Worm (Caenorhabditis elegans) whole organism, L4 larva: ENCODE measurements around the gene srsx-5.

Source experiments
- F44E2.7 ChIP-seq: fragments of 200-800 bp; sonication (Bioruptor generic); IDR thresholded peaks from 2 replicates; pipeline ENCODE4 v2.1.2; 2022; ENCODE audit warnings: missing genetic modification characterization, missing compliant biosample characterization
- T26A8.4 ChIP-seq: fragments of 200-800 bp; sonication (Bioruptor generic); IDR thresholded peaks from 2 replicates; pipeline ENCODE4 v1.3.6; 2022; ENCODE audit warnings: missing genetic modification characterization, missing compliant biosample characterization
- Y48G9A.11 ChIP-seq: fragments of 200-800 bp; sonication (Bioruptor generic); IDR thresholded peaks from 2 replicates; pipeline ENCODE4 v1.3.6; 2022; ENCODE audit warnings: missing genetic modification reagents, missing genetic modification characterization, missing compliant biosample characterization
- Y75B8A.6 ChIP-seq: fragments of 200-800 bp; sonication (Bioruptor generic); IDR thresholded peaks from 2 replicates; pipeline ENCODE4 v1.3.6; 2022; ENCODE audit warnings: missing genetic modification reagents, missing genetic modification characterization, missing compliant biosample characterization
- aha-1 ChIP-seq: fragments of 150-350 bp; peaks from one replicate; lab custom pipeline; 2014; ENCODE audit warnings: missing biosample characterization, missing genetic modification characterization
- ama-1 ChIP-seq: fragments of 150-350 bp; optimal IDR thresholded peaks from 2 replicates; lab custom pipeline; 2014; ENCODE audit warnings: inconsistent platforms, mixed read lengths
- ceh-20 ChIP-seq: fragments of 200-800 bp; sonication (Bioruptor generic); IDR thresholded peaks from 2 replicates; pipeline ENCODE4 v1.3.6; 2022; ENCODE audit warnings: missing genetic modification reagents, missing genetic modification characterization, missing compliant biosample characterization
- ceh-28 ChIP-seq: fragments of 150-350 bp; optimal IDR thresholded peaks from 2 replicates; lab custom pipeline; 2014; ENCODE audit warnings: missing biosample characterization, missing genetic modification reagents, missing genetic modification characterization
- ceh-32 ChIP-seq: sonication (generic microtip); optimal IDR thresholded peaks from 2 replicates; lab custom pipeline; 2016; ENCODE audit warnings: mild to moderate bottlenecking, missing genetic modification characterization, missing compliant biosample characterization; ENCODE audit not compliant: poor library complexity
- daf-16 ChIP-seq, 3 experiments: sonication (generic microtip); optimal IDR thresholded peaks; 2 replicates each; lab custom pipeline; 2016 to 2017; ENCODE audit warnings: missing genetic modification characterization in 3 of 3, missing genetic modification reagents in 3 of 3, mild to moderate bottlenecking in 2 of 3, missing compliant biosample characterization in 2 of 3, missing biosample characterization in 1 of 3, moderate library complexity in 1 of 3
- dmd-6 ChIP-seq: fragments of 200-800 bp; sonication (Bioruptor generic); IDR thresholded peaks from 2 replicates; pipeline ENCODE4 v1.3.6; 2022; ENCODE audit warnings: missing genetic modification reagents, missing genetic modification characterization, missing compliant biosample characterization
- dmd-9 ChIP-seq: fragments of 200-800 bp; sonication (Bioruptor generic); IDR thresholded peaks from 2 replicates; pipeline ENCODE4 v1.3.6; 2022; ENCODE audit warnings: missing genetic modification reagents, missing genetic modification characterization, missing compliant biosample characterization
- dve-1 ChIP-seq: sonication (generic microtip); optimal IDR thresholded peaks from 2 replicates; lab custom pipeline; 2017; ENCODE audit warnings: antibody characterized with exemption, mild to moderate bottlenecking, missing genetic modification characterization, missing compliant biosample characterization; ENCODE audit not compliant: insufficient read depth
- hif-1 ChIP-seq, 2 experiments: sonication (generic microtip); optimal IDR thresholded peaks; 2 replicates each; lab custom pipeline; 2016 to 2017; ENCODE audit warnings: missing compliant biosample characterization in 2 of 2, missing genetic modification characterization in 2 of 2, missing genetic modification reagents in 2 of 2, missing genotype in 2 of 2, mild to moderate bottlenecking in 1 of 2
- hlh-11 ChIP-seq: fragments of 200-800 bp; sonication (Bioruptor generic); optimal IDR thresholded peaks from 2 replicates; lab custom pipeline; 2018; ENCODE audit warnings: mild to moderate bottlenecking, missing genetic modification characterization, missing compliant biosample characterization
- lin-29 ChIP-seq: fragments of 200-800 bp; sonication (Bioruptor generic); IDR thresholded peaks from 2 replicates; pipeline ENCODE4 v1.3.6; 2022; ENCODE audit warnings: missing genetic modification reagents, missing genetic modification characterization, missing compliant biosample characterization
- lin-39 ChIP-seq: fragments of 150-350 bp; optimal IDR thresholded peaks from 2 replicates; lab custom pipeline; 2014; ENCODE audit warnings: missing biosample characterization, missing genetic modification reagents, missing genetic modification characterization
- mdl-1 ChIP-seq, 2 experiments: fragments of 150-350 bp in 1 of 2; sonication (generic microtip) in 1 of 2; optimal IDR thresholded peaks; 2 replicates each; lab custom pipeline; 2014 to 2017; ENCODE audit warnings: missing biosample characterization in 2 of 2, missing genetic modification characterization in 2 of 2
- mes-2 ChIP-seq: sonication (generic microtip); optimal IDR thresholded peaks from 2 replicates; lab custom pipeline; 2016; ENCODE audit warnings: missing genotype, mild to moderate bottlenecking, missing genetic modification characterization, missing compliant biosample characterization; ENCODE audit not compliant: poor library complexity, severe bottlenecking
- mxl-2 ChIP-seq: fragments of 200-800 bp; sonication (Bioruptor generic); conservative IDR thresholded peaks from 2 replicates; pipeline ENCODE4 v1.3.6; 2022; ENCODE audit warnings: missing genetic modification reagents, missing genetic modification characterization, missing compliant biosample characterization
- nhr-11 ChIP-seq: fragments of 150-350 bp; optimal IDR thresholded peaks from 2 replicates; lab custom pipeline; 2014; ENCODE audit warnings: missing biosample characterization, missing genetic modification characterization
- nhr-28 ChIP-seq: fragments of 150-350 bp; optimal IDR thresholded peaks from 2 replicates; lab custom pipeline; 2014; ENCODE audit warnings: missing biosample characterization, missing genetic modification characterization
- nhr-41 ChIP-seq: fragments of 200-800 bp; sonication (Bioruptor generic); IDR thresholded peaks from 2 replicates; pipeline ENCODE4 v1.3.6; 2022; ENCODE audit warnings: missing genetic modification reagents, missing genetic modification characterization, missing compliant biosample characterization
- nhr-42 ChIP-seq: fragments of 200-800 bp; sonication (Bioruptor generic); IDR thresholded peaks from 2 replicates; pipeline ENCODE4 v1.3.6; 2022; ENCODE audit warnings: missing genetic modification characterization, missing compliant biosample characterization
- nhr-48 ChIP-seq: sonication (generic microtip); optimal IDR thresholded peaks from 2 replicates; lab custom pipeline; 2016; ENCODE audit warnings: mild to moderate bottlenecking, missing genetic modification characterization, missing compliant biosample characterization
- nhr-6 ChIP-seq: fragments of 150-350 bp; optimal IDR thresholded peaks from 2 replicates; lab custom pipeline; 2014; ENCODE audit warnings: missing biosample characterization, missing genetic modification characterization
- pqm-1 ChIP-seq: sonication (generic microtip); optimal IDR thresholded peaks from 2 replicates; lab custom pipeline; 2017; ENCODE audit warnings: missing biosample characterization, missing genetic modification characterization
- saeg-2 ChIP-seq: fragments of 200-800 bp; sonication (Bioruptor generic); IDR thresholded peaks from 2 replicates; pipeline ENCODE4 v1.3.6; 2022; ENCODE audit warnings: missing genetic modification reagents, missing genetic modification characterization, missing compliant biosample characterization
- skn-1 ChIP-seq: fragments of 150-350 bp; optimal IDR thresholded peaks from 2 replicates; lab custom pipeline; 2014; ENCODE audit warnings: missing biosample characterization, missing genetic modification characterization
- spr-1 ChIP-seq: sonication (generic microtip); optimal IDR thresholded peaks from 2 replicates; lab custom pipeline; 2016; ENCODE audit warnings: mild to moderate bottlenecking, missing genetic modification characterization, missing compliant biosample characterization
- unc-130 ChIP-seq: sonication (generic microtip); optimal IDR thresholded peaks from 2 replicates; lab custom pipeline; 2016; ENCODE audit warnings: missing genetic modification reagents, missing genetic modification characterization, missing compliant biosample characterization
- unc-39 ChIP-seq: sonication (generic microtip); optimal IDR thresholded peaks from 2 replicates; lab custom pipeline; 2017; ENCODE audit warnings: missing biosample characterization, missing genetic modification characterization
- zag-1 ChIP-seq: fragments of 150-350 bp; optimal IDR thresholded peaks from 2 replicates; lab custom pipeline; 2014; ENCODE audit warnings: missing biosample characterization, missing genetic modification characterization
- zfp-3 ChIP-seq: fragments of 200-800 bp; sonication (Bioruptor generic); conservative IDR thresholded peaks from 2 replicates; pipeline ENCODE4 v1.3.6; 2022; ENCODE audit warnings: missing genetic modification reagents, missing genetic modification characterization, missing compliant biosample characterization
- zip-2 ChIP-seq: fragments of 150-350 bp; optimal IDR thresholded peaks from 2 replicates; lab custom pipeline; 2014; ENCODE audit warnings: missing biosample characterization, missing genetic modification characterization
- ztf-11 ChIP-seq: fragments of 150-350 bp; optimal IDR thresholded peaks from 2 replicates; lab custom pipeline; 2014; ENCODE audit warnings: missing biosample characterization, missing genetic modification characterization
- ztf-7 ChIP-seq: fragments of 150-350 bp; optimal IDR thresholded peaks from 2 replicates; lab custom pipeline; 2014; ENCODE audit warnings: missing biosample characterization, missing genetic modification characterization

Gene srsx-5

ce11 chrV:7928660-7929059 lies at the start of gene srsx-5:
srsx-5 (plus strand) TSS chrV:7928960.
- TF ChIP-seq dmd-9 (no peak), dve-1 (tag; lab: Kevin White, UChicago) (no peak), mxl-2 (no peak), skn-1 (no peak), lin-39 (tag; lab: Kevin White, UChicago) (no peak), Y75B8A.6 (GFP tag; lab: Robert Waterston, UW) (no peak), zip-2 (tag; lab: Kevin White, UChicago) (no peak), T26A8.4 (no peak), nhr-41 (GFP tag; lab: Robert Waterston, UW) (no peak), mdl-1 (tag; optimal IDR thresholded peaks at IDR 0.05; lab: Kevin White, UChicago) (no peak), saeg-2 (GFP tag; lab: Robert Waterston, UW) (no peak), unc-130 (no peak), unc-39 (tag; lab: Kevin White, UChicago) (no peak), nhr-48 (tag; lab: Kevin White, UChicago) (no peak), zfp-3 (GFP tag; lab: Robert Waterston, UW) (no peak), aha-1 (tag; lab: Kevin White, UChicago) (no peak), dmd-6 (GFP tag; lab: Robert Waterston, UW) (no peak), lin-29 (GFP tag; lab: Robert Waterston, UW) (no peak), spr-1 (no peak), zag-1 (tag; lab: Kevin White, UChicago) (no peak)

- TF ChIP-seq ceh-28 (tag; lab: Kevin White, UChicago) (no peak), aha-1 (tag; lab: Kevin White, UChicago) (peak; percentile 84), ceh-20 (GFP tag; lab: Robert Waterston, UW) (no peak), nhr-42 (GFP tag; lab: Robert Waterston, UW) (no peak), nhr-11 (tag; lab: Kevin White, UChicago) (peak; percentile 1)
These were observed 44.3 kb upstream of the srsx-5 start for ce11 chrV:7884441-7884840.

- TF ChIP-seq ztf-7 (no peak), dmd-6 (GFP tag; lab: Robert Waterston, UW) (peak; percentile 45), nhr-6 (tag; lab: Kevin White, UChicago) (peak; percentile 9), Y48G9A.11 (GFP tag; lab: Robert Waterston, UW) (no peak), F44E2.7 (GFP tag; lab: Robert Waterston, UW) (no peak), pqm-1 (tag; lab: Kevin White, UChicago) (peak; percentile 80), Y75B8A.6 (GFP tag; lab: Robert Waterston, UW) (no peak), hlh-11 (tag; lab: Kevin White, UChicago) (peak; percentile 54), daf-16 (GFP tag; optimal IDR thresholded peaks at IDR 0.05; lab: Kevin White, UChicago) (no peak), daf-16 (tag; optimal IDR thresholded peaks at IDR 0.05; lab: Kevin White, UChicago) (peak; percentile 69), T26A8.4 (no peak), dve-1 (tag; lab: Kevin White, UChicago) (peak; percentile 43), hif-1 (tag; optimal IDR thresholded peaks at IDR 0.05; lab: Kevin White, UChicago) (no peak), ztf-11 (tag; lab: Kevin White, UChicago) (no peak), ama-1 (no peak), nhr-28 (tag; lab: Kevin White, UChicago) (peak; percentile 37), ceh-32 (tag; lab: Kevin White, UChicago) (no peak), mes-2 (tag; lab: Kevin White, UChicago) (peak; percentile 22)
These were observed 40.7 kb upstream of the srsx-5 start for ce11 chrV:7888036-7888435.
